In the genomic region with DNA sequence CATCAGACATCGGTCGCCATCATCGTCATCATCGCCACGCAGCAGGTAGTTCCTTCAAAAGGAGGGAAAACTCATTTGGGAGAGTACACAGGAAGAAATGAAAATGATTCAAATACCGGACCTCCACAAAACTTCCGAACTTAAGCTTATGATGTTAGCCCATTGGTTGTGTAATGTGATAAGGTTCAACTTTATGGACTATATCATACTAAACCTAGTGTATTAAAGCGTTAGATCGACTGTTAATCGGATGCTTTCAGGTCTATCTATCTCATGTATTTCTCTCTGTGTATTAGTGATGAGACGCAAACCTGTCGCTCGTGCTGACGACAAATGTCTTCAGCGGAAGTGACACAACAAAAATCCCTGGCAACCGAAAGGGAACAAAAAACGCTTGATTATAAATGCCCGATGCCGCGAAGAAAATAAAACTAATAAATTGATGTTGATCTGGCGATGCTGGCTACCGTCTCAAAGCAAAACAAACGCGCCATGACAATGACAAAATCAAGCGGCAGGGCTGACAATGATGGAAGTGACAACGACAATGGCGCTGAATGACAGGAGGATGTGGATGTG, we compare ENCODE assay signal across 1 fruit fly cellular context.
TF ChIP-seq lines count a peak whose summit lies in the region.

No protein-coding gene starts in this region.

TF ChIP-seq in whole organism, embryonic, 481 proteins besides CTCF, POLR2A, EP300 and RAD21 (continued from another document):
- TF ChIP-seq toy (GFP tag; IDR thresholded peaks at IDR 0.05; lab: Robert Waterston, UW): no peak
- TF ChIP-seq Doc2 (GFP tag; IDR thresholded peaks at IDR 0.05; lab: Robert Waterston, UW): no peak
- TF ChIP-seq CG6272 (GFP tag; IDR thresholded peaks at IDR 0.05; lab: Robert Waterston, UW): 0 out of 2 replicates have a peak, but pooled peaks have one; percentile 48
- TF ChIP-seq btn (GFP tag; optimal IDR thresholded peaks at IDR 0.05; lab: Kevin White, UChicago): peak; percentile 53
- no peak for TF ChIP-seq CG14965 (GFP tag; optimal IDR thresholded peaks at IDR 0.05; lab: Kevin White, UChicago; ENCODE audit: borderline replicate concordance)
- peak; percentile 39 for TF ChIP-seq CG10147 (GFP tag; optimal IDR thresholded peaks at IDR 0.05; lab: Kevin White, UChicago)
- TF ChIP-seq z (GFP tag; IDR thresholded peaks at IDR 0.05; lab: Robert Waterston, UW): 0 out of 3 replicates have a peak, but pooled peaks have one; percentile 26
- no peak for TF ChIP-seq prd (optimal IDR thresholded peaks at IDR 0.05; lab: Kevin White, UChicago)
- TF ChIP-seq prd (GFP tag; IDR thresholded peaks at IDR 0.05; lab: Robert Waterston, UW): peak; percentile 88
- peak; percentile 58; the same call in 1 of the 3 replicates for TF ChIP-seq CG34422 (GFP tag; IDR thresholded peaks at IDR 0.05; lab: Robert Waterston, UW)
- peak; percentile 25; the same call in 1 of the 2 replicates for TF ChIP-seq CG9215 (GFP tag; IDR thresholded peaks at IDR 0.05; lab: Robert Waterston, UW)
- TF ChIP-seq E2f1 (GFP tag; IDR thresholded peaks at IDR 0.05; lab: Robert Waterston, UW): peak; percentile 53
- peak; percentile 81 for TF ChIP-seq CG7786 (GFP tag; optimal IDR thresholded peaks at IDR 0.05; lab: Kevin White, UChicago)
- TF ChIP-seq CG18619 (GFP tag; optimal IDR thresholded peaks at IDR 0.05; lab: Kevin White, UChicago): peak; percentile 52
- peak; percentile 63 for TF ChIP-seq sim (GFP tag; IDR thresholded peaks at IDR 0.05; lab: Robert Waterston, UW)
- peak; percentile 72 for TF ChIP-seq Usf (GFP tag; optimal IDR thresholded peaks at IDR 0.05; lab: Kevin White, UChicago)
- TF ChIP-seq tio (GFP tag; optimal IDR thresholded peaks at IDR 0.05; lab: Kevin White, UChicago): peak; percentile 78
- no peak for TF ChIP-seq CG11247 (GFP tag; IDR thresholded peaks at IDR 0.05; lab: Robert Waterston, UW)
- no peak for TF ChIP-seq CG12299 (tag; optimal IDR thresholded peaks at IDR 0.05; lab: Kevin White, UChicago)
- peak; percentile 59 for TF ChIP-seq CG3163 (GFP tag; optimal IDR thresholded peaks at IDR 0.05; lab: Kevin White, UChicago)
- peak; percentile 84 for TF ChIP-seq CG1602 (GFP tag; optimal IDR thresholded peaks at IDR 0.05; lab: Kevin White, UChicago)
- TF ChIP-seq CG31441 (GFP tag; IDR thresholded peaks at IDR 0.05; lab: Robert Waterston, UW): peak; percentile 87
- TF ChIP-seq dimm (GFP tag; IDR thresholded peaks at IDR 0.05; lab: Robert Waterston, UW): no peak
- TF ChIP-seq Atf3 (GFP tag; optimal IDR thresholded peaks at IDR 0.05; lab: Kevin White, UChicago): peak; percentile 43
- peak; percentile 78 for TF ChIP-seq CG33557 (GFP tag; optimal IDR thresholded peaks at IDR 0.05; lab: Kevin White, UChicago)
- peak; percentile 97 for TF ChIP-seq dmrt11E (tag; optimal IDR thresholded peaks at IDR 0.05; lab: Kevin White, UChicago)
- peak; percentile 52 for TF ChIP-seq CG9437 (GFP tag; optimal IDR thresholded peaks at IDR 0.05; lab: Kevin White, UChicago)
- peak; percentile 80 for TF ChIP-seq row (GFP tag; IDR thresholded peaks at IDR 0.05; lab: Robert Waterston, UW)
- peak; percentile 44 for TF ChIP-seq ERR (GFP tag; optimal IDR thresholded peaks at IDR 0.05; lab: Kevin White, UChicago)
- no peak for TF ChIP-seq HmgD (GFP tag; optimal IDR thresholded peaks at IDR 0.05; lab: Kevin White, UChicago)
- no peak for TF ChIP-seq CG10321 (GFP tag; IDR thresholded peaks at IDR 0.05; lab: Robert Waterston, UW)
- TF ChIP-seq knrl (GFP tag; IDR thresholded peaks at IDR 0.05; lab: Robert Waterston, UW; ENCODE audit: partially characterized antibody): no peak
- TF ChIP-seq Antp (GFP tag; optimal IDR thresholded peaks at IDR 0.05; lab: Kevin White, UChicago): peak; percentile 80
- peak; percentile 35; the same call in 1 of the 2 replicates for TF ChIP-seq Rfx (GFP tag; IDR thresholded peaks at IDR 0.05; lab: Robert Waterston, UW)
- TF ChIP-seq tna (GFP tag; IDR thresholded peaks at IDR 0.05; lab: Robert Waterston, UW; ENCODE audit: partially characterized antibody): no peak
- TF ChIP-seq hbn (GFP tag; IDR thresholded peaks at IDR 0.05; lab: Robert Waterston, UW; ENCODE audit: partially characterized antibody): no peak
- peak; percentile 78 for TF ChIP-seq grau (tag; optimal IDR thresholded peaks at IDR 0.05; lab: Kevin White, UChicago)
- no peak for TF ChIP-seq Hand (GFP tag; optimal IDR thresholded peaks at IDR 0.05; lab: Kevin White, UChicago)
- TF ChIP-seq CHES-1-like (GFP tag; optimal IDR thresholded peaks at IDR 0.05; lab: Kevin White, UChicago): peak; percentile 74
- peak; percentile 92 for TF ChIP-seq ac (GFP tag; optimal IDR thresholded peaks at IDR 0.05; lab: Kevin White, UChicago)
- no peak for TF ChIP-seq chinmo (GFP tag; IDR thresholded peaks at IDR 0.05; lab: Robert Waterston, UW; ENCODE audit: partially characterized antibody)
- peak; percentile 21 for TF ChIP-seq cwo (GFP tag; optimal IDR thresholded peaks at IDR 0.05; lab: Kevin White, UChicago)
- 0 out of 2 replicates have a peak, but pooled peaks have one; percentile 34 for TF ChIP-seq gt (GFP tag; IDR thresholded peaks at IDR 0.05; lab: Robert Waterston, UW)
- no peak for TF ChIP-seq HLH4C (GFP tag; IDR thresholded peaks at IDR 0.05; lab: Robert Waterston, UW; ENCODE audit: partially characterized antibody)
- peak; percentile 56 for TF ChIP-seq Nf-YB (GFP tag; optimal IDR thresholded peaks at IDR 0.05; lab: Kevin White, UChicago)
- TF ChIP-seq sd (tag; optimal IDR thresholded peaks at IDR 0.05; lab: Kevin White, UChicago): peak; percentile 20
- TF ChIP-seq CG18599 (GFP tag; optimal IDR thresholded peaks at IDR 0.05; lab: Kevin White, UChicago): peak; percentile 56
- TF ChIP-seq CG8290 (GFP tag; optimal IDR thresholded peaks at IDR 0.05; lab: Kevin White, UChicago): peak; percentile 88
- peak in 1 of 2 experiments; percentile 74 for TF ChIP-seq CG8290 (tag; optimal IDR thresholded peaks at IDR 0.05; lab: Kevin White, UChicago)
- no peak for TF ChIP-seq aop (GFP tag; IDR thresholded peaks at IDR 0.05; lab: Robert Waterston, UW)
- TF ChIP-seq Atf6 (GFP tag; IDR thresholded peaks at IDR 0.05; lab: Robert Waterston, UW): peak; percentile 35; the same call in 1 of the 2 replicates
- TF ChIP-seq CG1529 (GFP tag; optimal IDR thresholded peaks at IDR 0.05; lab: Kevin White, UChicago): peak; percentile 67
- TF ChIP-seq NK7.1 (GFP tag; optimal IDR thresholded peaks at IDR 0.05; lab: Kevin White, UChicago): peak; percentile 66
- TF ChIP-seq mam (GFP tag; optimal IDR thresholded peaks at IDR 0.05; lab: Kevin White, UChicago): peak; percentile 62
- TF ChIP-seq trem (tag; optimal IDR thresholded peaks at IDR 0.05; lab: Kevin White, UChicago): peak; percentile 89
- no peak for TF ChIP-seq h (optimal IDR thresholded peaks at IDR 0.05; lab: Kevin White, UChicago)
- peak in 1 of 2 experiments; percentile 29 for TF ChIP-seq Hr78 (GFP tag; optimal IDR thresholded peaks at IDR 0.05; lab: Kevin White, UChicago)
- no peak for TF ChIP-seq inv (GFP tag; IDR thresholded peaks at IDR 0.05; lab: Robert Waterston, UW; ENCODE audit: partially characterized antibody)
- peak; percentile 56 for TF ChIP-seq NfI (GFP tag; optimal IDR thresholded peaks at IDR 0.05; lab: Kevin White, UChicago)
- TF ChIP-seq CG17802 (tag; optimal IDR thresholded peaks at IDR 0.05; lab: Kevin White, UChicago): peak; percentile 21
TF ChIP-seq in whole organism, embryonic: peak in this region for 331.
